Worm (Caenorhabditis elegans) whole organism, midembryonic: Measurements from ENCODE around the gene paqr-2.

Source experiments
- T22C8.4 ChIP-seq: fragments of 200-800 bp; sonication (Bioruptor generic); IDR thresholded peaks from 2 replicates; pipeline ENCODE4 v1.3.6; 2022; ENCODE audit warnings: missing genetic modification characterization, missing compliant biosample characterization
- cog-1 ChIP-seq: sonication (generic microtip); optimal IDR thresholded peaks from 2 replicates; lab custom pipeline; 2016; ENCODE audit warnings: missing genetic modification characterization, missing compliant biosample characterization
- flt-1 ChIP-seq: fragments of 200-800 bp; sonication (Bioruptor generic); IDR thresholded peaks from 2 replicates; pipeline ENCODE4 v1.3.6; 2022; ENCODE audit warnings: missing genetic modification characterization, missing compliant biosample characterization
- klf-2 ChIP-seq: fragments of 200-800 bp; sonication (Bioruptor generic); conservative IDR thresholded peaks from 2 replicates; pipeline ENCODE4 v1.3.6; 2022; ENCODE audit warnings: missing genetic modification reagents, missing genetic modification characterization, missing compliant biosample characterization
- med-1 ChIP-seq: sonication (generic microtip); optimal IDR thresholded peaks from 2 replicates; lab custom pipeline; 2017; ENCODE audit warnings: missing genetic modification characterization, mild to moderate bottlenecking, missing compliant biosample characterization, antibody characterized with exemption, missing genetic modification reagents; ENCODE audit not compliant: insufficient read depth
- ref-1 ChIP-seq: fragments of 200-800 bp; sonication (Bioruptor generic); conservative IDR thresholded peaks from 2 replicates; pipeline ENCODE4 v1.3.6; 2022; ENCODE audit warnings: missing genetic modification reagents, missing genetic modification characterization, missing compliant biosample characterization
- tab-1 ChIP-seq: fragments of 200-800 bp; sonication (Bioruptor generic); IDR thresholded peaks from 2 replicates; pipeline ENCODE4 v1.3.6; 2022; ENCODE audit warnings: missing genetic modification characterization, missing compliant biosample characterization
- ztf-23 ChIP-seq: fragments of 200-800 bp; sonication (Bioruptor generic); IDR thresholded peaks from 2 replicates; pipeline ENCODE4 v1.3.6; 2022; ENCODE audit warnings: missing genetic modification reagents, missing genetic modification characterization, missing compliant biosample characterization
- ztf-29 ChIP-seq: fragments of 200-800 bp; sonication (Bioruptor generic); IDR thresholded peaks from 2 replicates; pipeline ENCODE4 v1.3.6; 2022; ENCODE audit warnings: missing genetic modification reagents, missing genetic modification characterization, missing compliant biosample characterization

ce11 chrIII:5413680-5414079, 34.0 kb upstream of the paqr-2 start, which contains the start of gene grl-22:
- TF ChIP-seq flt-1 (GFP tag; lab: Robert Waterston, UW) (no peak), ref-1 (no peak), tab-1 (GFP tag; lab: Robert Waterston, UW) (no peak), ztf-23 (no peak), cog-1 (tag; lab: Kevin White, UChicago) (no peak), med-1 (GFP tag; lab: Kevin White, UChicago) (no peak), T22C8.4 (GFP tag; lab: Robert Waterston, UW) (no peak), ztf-29 (GFP tag; lab: Robert Waterston, UW) (no peak), klf-2 (no peak)
